Worm (Caenorhabditis elegans): Measurements from ENCODE around the gene cyp-33C12.

Gene cyp-33C12

ce11 chrV:2191122-2191521 is 13.1 kb downstream of the cyp-33C12 start, which contains the start of gene srbc-42:
srbc-42 (minus strand) TSS chrV:2191222.
- no peak for TF ChIP-seq lin-38 (GFP tag; IDR thresholded peaks at IDR 0.05)
- TF ChIP-seq ceh-44 (GFP tag; IDR thresholded peaks at IDR 0.05) = no peak
- TF ChIP-seq spr-3 (GFP tag; optimal IDR thresholded peaks at IDR 0.05) = no peak
- TF ChIP-seq mes-2 (tag; optimal IDR thresholded peaks at IDR 0.05; ENCODE audit: poor library complexity, severe bottlenecking) = no peak
- TF ChIP-seq dve-1 (tag; optimal IDR thresholded peaks at IDR 0.05; ENCODE audit: insufficient read depth) = no peak
- no peak for TF ChIP-seq set-16 (GFP tag; IDR thresholded peaks at IDR 0.05)
- TF ChIP-seq attf-4 (tag; optimal IDR thresholded peaks at IDR 0.05) = no peak
- no peak for TF ChIP-seq Y75B8A.6 (GFP tag; IDR thresholded peaks at IDR 0.05)
- TF ChIP-seq egl-27 (tag; optimal IDR thresholded peaks at IDR 0.05) = no peak
- TF ChIP-seq fkh-10 (GFP tag; optimal IDR thresholded peaks at IDR 0.05) = no peak
- TF ChIP-seq T26A8.4 (GFP tag; IDR thresholded peaks at IDR 0.05) = no peak
- no peak for TF ChIP-seq Y105C5A.15 (GFP tag; IDR thresholded peaks at IDR 0.05)
- TF ChIP-seq cey-2 (tag; optimal IDR thresholded peaks at IDR 0.05; ENCODE audit: borderline replicate concordance, insufficient read depth) = no peak
- no peak for TF ChIP-seq hlh-11 (tag; optimal IDR thresholded peaks at IDR 0.05)
- TF ChIP-seq zfp-3 (GFP tag; conservative IDR thresholded peaks at IDR 0.05) = no peak

ce11 chrV:2190383-2190782 is 13.8 kb downstream of the cyp-33C12 start:
- TF ChIP-seq egl-43 (GFP tag; IDR thresholded peaks at IDR 0.05) (peak; percentile 70), D1046.2 (GFP tag; IDR thresholded peaks at IDR 0.05) (0 out of 2 replicates have a peak, but pooled peaks have one; percentile 41), set-16 (GFP tag; IDR thresholded peaks at IDR 0.05) (peak; percentile 91), daf-16 (GFP tag; optimal IDR thresholded peaks at IDR 0.05) (no peak), daf-16 (tag; optimal IDR thresholded peaks at IDR 0.05) (no peak), Y48G9A.11 (GFP tag; IDR thresholded peaks at IDR 0.05) (peak; percentile 71; the same call in 1 of the 2 replicates)

- no peak for TF ChIP-seq nhr-48 (tag; optimal IDR thresholded peaks at IDR 0.05)
- TF ChIP-seq madf-5 (GFP tag; IDR thresholded peaks at IDR 0.05) = no peak
- TF ChIP-seq unc-130 (GFP tag; optimal IDR thresholded peaks at IDR 0.05) = no peak
- no peak for TF ChIP-seq F37D6.2 (tag; optimal IDR thresholded peaks at IDR 0.05)
- no peak for TF ChIP-seq mdt-29 (GFP tag; IDR thresholded peaks at IDR 0.05)
- TF ChIP-seq daf-16 (GFP tag; optimal IDR thresholded peaks at IDR 0.05) = no peak
- TF ChIP-seq daf-16 (tag; optimal IDR thresholded peaks at IDR 0.05) = no peak
- TF ChIP-seq dve-1 (tag; optimal IDR thresholded peaks at IDR 0.05; ENCODE audit: insufficient read depth) = no peak
- no peak for TF ChIP-seq dpl-1 (GFP tag; optimal IDR thresholded peaks at IDR 0.05)
- TF ChIP-seq nhr-237 (tag; optimal IDR thresholded peaks at IDR 0.05) = no peak
- no peak for TF ChIP-seq arid-1 (GFP tag; conservative IDR thresholded peaks at IDR 0.05)
- no peak for TF ChIP-seq hmg-1.1 (GFP tag; IDR thresholded peaks at IDR 0.05)
- no peak for TF ChIP-seq zip-11 (GFP tag; IDR thresholded peaks at IDR 0.05)
Observed at ce11 chrV:2187864-2188345, 16.3 kb downstream of the cyp-33C12 start, which contains the start of gene Y5H2B.3. Y5H2B.3 (plus strand) TSS chrV:2188295.

- TF ChIP-seq ceh-20 (GFP tag; IDR thresholded peaks at IDR 0.05) (no peak), duxl-1 (tag; optimal IDR thresholded peaks at IDR 0.05; ENCODE audit: poor library complexity) (no peak), zip-11 (GFP tag; IDR thresholded peaks at IDR 0.05) (no peak), nhr-111 (GFP tag; optimal IDR thresholded peaks at IDR 0.05) (no peak), ceh-44 (GFP tag; IDR thresholded peaks at IDR 0.05) (no peak), daf-16 (GFP tag; optimal IDR thresholded peaks at IDR 0.05) (no peak), daf-16 (tag; optimal IDR thresholded peaks at IDR 0.05) (no peak), nhr-25 (tag; optimal IDR thresholded peaks at IDR 0.05; ENCODE audit: borderline replicate concordance, insufficient read depth) (no peak), nhr-10 (tag; optimal IDR thresholded peaks at IDR 0.05) (no peak), set-16 (GFP tag; IDR thresholded peaks at IDR 0.05) (0 out of 2 replicates have a peak, but pooled peaks have one; percentile 32), unc-62 (GFP tag; optimal IDR thresholded peaks at IDR 0.05 in 1 of 2) (no peak), unc-62 (tag; optimal IDR thresholded peaks at IDR 0.05) (no peak), unc-39 (tag; optimal IDR thresholded peaks at IDR 0.05) (no peak), sdz-12 (GFP tag; optimal IDR thresholded peaks at IDR 0.05) (no peak), spr-1 (tag; optimal IDR thresholded peaks at IDR 0.05) (no peak), aha-1 (tag) (peak; percentile 62), tra-1 (GFP tag; IDR thresholded peaks at IDR 0.05) (no peak)
Observed at ce11 chrV:2185486-2185885, 18.7 kb downstream of the cyp-33C12 start.

Measured in whole organism, L4 larva.